Fruit fly (Drosophila melanogaster) Kc167 (cell line): ENCODE results near the gene Ir94g.

Experiments used
- Myc ChIP-seq: fragments of >200 bp; optimal IDR thresholded peaks from 2 replicates; lab custom pipeline; 2017; ENCODE audit warnings: missing external identifiers
- Sin3A ChIP-seq: fragments of >200 bp; optimal IDR thresholded peaks from 2 replicates; lab custom pipeline; 2018; ENCODE audit warnings: missing external identifiers
- h ChIP-seq: fragments of >200 bp; optimal IDR thresholded peaks from 3 replicates; lab custom pipeline; 2018; ENCODE audit warnings: missing external identifiers
- ttk ChIP-seq: sonication (Bioruptor generic); optimal IDR thresholded peaks from 2 replicates; lab custom pipeline; 2017; ENCODE audit warnings: missing external identifiers

dm6 chr3R:23511356-23511755, 27.7 kb downstream of the Ir94g start:
- TF ChIP-seq ttk (lab: Kevin White, UChicago), result no peak
- TF ChIP-seq h (lab: Kevin White, UChicago), result no peak
- TF ChIP-seq Sin3A, result no peak
- TF ChIP-seq Myc, result no peak
